Worm (Caenorhabditis elegans) whole organism, early embryonic: Measurements from ENCODE around the gene srb-19.

Experiments used
- B0310.2 ChIP-seq: sonication (generic microtip); optimal IDR thresholded peaks from 2 replicates; lab custom pipeline; 2016; ENCODE audit warnings: mild to moderate bottlenecking, missing genetic modification characterization, missing compliant biosample characterization
- F13C5.2 ChIP-seq: sonication (generic microtip); optimal IDR thresholded peaks from 2 replicates; lab custom pipeline; 2017; ENCODE audit warnings: mild to moderate bottlenecking, missing genetic modification characterization, inconsistent platforms, missing compliant biosample characterization
- aly-1 ChIP-seq: sonication (generic microtip); optimal IDR thresholded peaks from 2 replicates; lab custom pipeline; 2016; ENCODE audit warnings: missing genetic modification characterization, missing compliant biosample characterization
- ama-1 ChIP-seq: fragments of 150-350 bp; optimal IDR thresholded peaks from 2 replicates; lab custom pipeline; 2014
- ceh-13 ChIP-seq: fragments of 200-800 bp; sonication (Bioruptor generic); optimal IDR thresholded peaks from 2 replicates; lab custom pipeline; 2018; ENCODE audit warnings: mild to moderate bottlenecking, missing genetic modification characterization, missing compliant biosample characterization
- ceh-36 ChIP-seq: sonication (generic microtip); optimal IDR thresholded peaks from 2 replicates; lab custom pipeline; 2016; ENCODE audit warnings: missing genetic modification characterization, inconsistent platforms, missing compliant biosample characterization
- flt-1 ChIP-seq: fragments of 200-800 bp; sonication (Bioruptor generic); IDR thresholded peaks from 2 replicates; pipeline ENCODE4 v1.3.6; 2022; ENCODE audit warnings: missing genetic modification characterization, missing compliant biosample characterization
- hmbx-1 ChIP-seq: sonication (generic microtip); optimal IDR thresholded peaks from 2 replicates; lab custom pipeline; 2016; ENCODE audit warnings: mild to moderate bottlenecking, missing genetic modification characterization, missing compliant biosample characterization
- hnd-1 ChIP-seq: sonication (generic microtip); optimal IDR thresholded peaks from 2 replicates; lab custom pipeline; 2016; ENCODE audit warnings: missing genetic modification characterization, missing compliant biosample characterization
- pes-1 ChIP-seq: fragments of 200-800 bp; sonication (Bioruptor generic); IDR thresholded peaks from 2 replicates; pipeline ENCODE4 v1.3.6; 2022; ENCODE audit warnings: missing genetic modification reagents, missing genetic modification characterization, missing compliant biosample characterization
- scrt-1 ChIP-seq: fragments of 200-800 bp; sonication (Bioruptor generic); IDR thresholded peaks from 2 replicates; pipeline ENCODE4 v1.3.6; 2022; ENCODE audit warnings: missing genetic modification characterization, missing compliant biosample characterization
- sea-1 ChIP-seq: fragments of 200-800 bp; sonication (Bioruptor generic); conservative IDR thresholded peaks from 2 replicates; pipeline ENCODE4 v1.3.6; 2022; ENCODE audit warnings: missing genetic modification characterization, missing compliant biosample characterization
- tbx-11 ChIP-seq: fragments of 200-800 bp; sonication (Bioruptor generic); IDR thresholded peaks from 2 replicates; pipeline ENCODE4 v1.3.6; 2022; ENCODE audit warnings: missing genetic modification characterization, missing compliant biosample characterization
- tra-4 ChIP-seq: sonication (generic microtip); optimal IDR thresholded peaks from 2 replicates; lab custom pipeline; 2017; ENCODE audit warnings: missing genetic modification characterization, missing compliant biosample characterization

- TF ChIP-seq hnd-1 (tag; lab: Kevin White, UChicago) (no peak), sea-1 (GFP tag; lab: Robert Waterston, UW) (no peak), ceh-13 (GFP tag; lab: Kevin White, UChicago) (no peak), ama-1 (lab: Kevin White, UChicago) (no peak), pes-1 (GFP tag; lab: Robert Waterston, UW) (no peak), ceh-36 (no peak), flt-1 (no peak), tra-4 (no peak), tbx-11 (GFP tag; lab: Robert Waterston, UW) (no peak), aly-1 (no peak), B0310.2 (tag; lab: Kevin White, UChicago) (no peak), scrt-1 (no peak), F13C5.2 (tag; lab: Kevin White, UChicago) (no peak), hmbx-1 (no peak)
These were observed 29.6 kb downstream of the srb-19 start, which contains the start of gene srbc-9 for ce11 chrV:7490340-7490739.
